Fruit fly (Drosophila melanogaster) whole organism, embryonic: ENCODE measurements around the gene BBS1.
A peak's percentile ranks its signal among the peaks of the same experiment; 100 is the strongest.

Experiments
- CG10959 ChIP-seq: fragments of 200-800 bp; sonication (Bioruptor generic); IDR thresholded peaks from 2 replicates; pipeline ENCODE4 v1.3.6; 2022; ENCODE audit warnings: missing biosample characterization, missing genetic modification characterization
- CG11504 ChIP-seq: fragments of 200-800 bp; sonication (Bioruptor generic); optimal IDR thresholded peaks from 3 replicates; lab custom pipeline; 2019; ENCODE audit warnings: missing biosample characterization, mild to moderate bottlenecking, missing genetic modification characterization, moderate library complexity
- CG12155 ChIP-seq: fragments of 200-800 bp; sonication (Bioruptor generic); optimal IDR thresholded peaks from 3 replicates; lab custom pipeline; 2016; ENCODE audit warnings: missing biosample characterization, missing genetic modification characterization
- CG13424 ChIP-seq: fragments of 200-800 bp; sonication (Bioruptor generic); optimal IDR thresholded peaks from 2 replicates; lab custom pipeline; 2019; ENCODE audit warnings: missing biosample characterization, mild to moderate bottlenecking, missing genetic modification characterization, moderate library complexity
- CG14710 ChIP-seq: fragments of 200-800 bp; sonication (Bioruptor generic); optimal IDR thresholded peaks from 3 replicates; lab custom pipeline; 2019; ENCODE audit warnings: missing biosample characterization, mild to moderate bottlenecking, missing genetic modification characterization, moderate library complexity
- CG15479 ChIP-seq: fragments of 200-800 bp; sonication (Bioruptor generic); optimal IDR thresholded peaks from 3 replicates; lab custom pipeline; 2019; ENCODE audit warnings: missing biosample characterization, mild to moderate bottlenecking, missing genetic modification characterization, moderate library complexity
- CG15601 ChIP-seq: fragments of 200-800 bp; sonication (Bioruptor generic); optimal IDR thresholded peaks from 3 replicates; lab custom pipeline; 2019; ENCODE audit warnings: missing biosample characterization, mild to moderate bottlenecking, missing genetic modification characterization, moderate library complexity
- CG1647 ChIP-seq: fragments of 200-800 bp; sonication (Bioruptor generic); optimal IDR thresholded peaks from 3 replicates; lab custom pipeline; 2016; ENCODE audit warnings: missing biosample characterization, missing genetic modification characterization
- CG17359 ChIP-seq: fragments of 200-800 bp; sonication (Bioruptor generic); optimal IDR thresholded peaks from 3 replicates; lab custom pipeline; 2018; ENCODE audit warnings: missing biosample characterization, mild to moderate bottlenecking, missing genetic modification characterization, moderate library complexity
- CG17361 ChIP-seq: fragments of 200-800 bp; sonication (Bioruptor generic); IDR thresholded peaks from 3 replicates; pipeline ENCODE4 v1.3.6; 2022; ENCODE audit warnings: missing biosample characterization, missing genetic modification characterization
- CG17612 ChIP-seq: fragments of 200-800 bp; sonication (Bioruptor generic); IDR thresholded peaks from 2 replicates; pipeline ENCODE4 v1.3.6; 2022; ENCODE audit warnings: missing biosample characterization, missing genetic modification characterization
- CG17829 ChIP-seq: fragments of 200-800 bp; optimal IDR thresholded peaks from 2 replicates; lab custom pipeline; 2019; ENCODE audit warnings: missing biosample characterization, mild to moderate bottlenecking, missing genetic modification characterization, moderate library complexity
- CG18262 ChIP-seq: fragments of 200-800 bp; optimal IDR thresholded peaks from 3 replicates; lab custom pipeline; 2019; ENCODE audit warnings: missing biosample characterization, mild to moderate bottlenecking, missing genetic modification characterization, moderate library complexity
- CG30403 ChIP-seq: fragments of 200-800 bp; sonication (Bioruptor generic); optimal IDR thresholded peaks from 3 replicates; lab custom pipeline; 2016; ENCODE audit warnings: missing biosample characterization, missing genetic modification characterization
- CG4424 ChIP-seq: fragments of 200-800 bp; sonication (Bioruptor generic); optimal IDR thresholded peaks from 3 replicates; lab custom pipeline; 2016; ENCODE audit warnings: missing biosample characterization, missing genetic modification characterization
- CG5180 ChIP-seq: fragments of 200-800 bp; sonication (Bioruptor generic); optimal IDR thresholded peaks from 3 replicates; lab custom pipeline; 2017; ENCODE audit warnings: missing biosample characterization, missing genetic modification characterization, mild to moderate bottlenecking, moderate library complexity, missing genetic modification reagents
- CG9437 ChIP-seq: fragments of 200-800 bp; sonication (Bioruptor generic); optimal IDR thresholded peaks from 2 replicates; lab custom pipeline; 2018; ENCODE audit warnings: missing biosample characterization, mild to moderate bottlenecking, missing genetic modification characterization
- CHES-1-like ChIP-seq: fragments of 200-800 bp; sonication (Bioruptor generic); optimal IDR thresholded peaks from 2 replicates; lab custom pipeline; 2016; ENCODE audit warnings: missing biosample characterization, missing genetic modification characterization
- CoRest ChIP-seq: fragments of 200-800 bp; sonication (Bioruptor generic); optimal IDR thresholded peaks from 3 replicates; lab custom pipeline; 2018; ENCODE audit warnings: missing biosample characterization, mild to moderate bottlenecking, missing genetic modification characterization, moderate library complexity
- HmgZ ChIP-seq: fragments of 200-800 bp; sonication (Bioruptor generic); optimal IDR thresholded peaks from 2 replicates; lab custom pipeline; 2018; ENCODE audit warnings: missing biosample characterization, mild to moderate bottlenecking, missing genetic modification characterization
- Kr ChIP-seq: fragments of 200-800 bp; sonication (Bioruptor generic); optimal IDR thresholded peaks from 2 replicates; lab custom pipeline; 2017; ENCODE audit warnings: missing biosample characterization, mild to moderate bottlenecking, missing genetic modification characterization
- Med ChIP-seq: fragments of 200-800 bp; sonication (Bioruptor generic); peaks from one replicate; lab custom pipeline; 2016; ENCODE audit warnings: missing biosample characterization, missing genetic modification characterization, mild to moderate bottlenecking, inconsistent platforms, moderate library complexity
- Oli ChIP-seq: fragments of 200-800 bp; sonication (Bioruptor generic); optimal IDR thresholded peaks from 2 replicates; lab custom pipeline; 2018; ENCODE audit warnings: missing biosample characterization, mild to moderate bottlenecking, missing genetic modification characterization, moderate library complexity
- Sox102F ChIP-seq: fragments of 200-800 bp; sonication (Bioruptor generic); optimal IDR thresholded peaks from 2 replicates; lab custom pipeline; 2018; ENCODE audit warnings: missing biosample characterization, mild to moderate bottlenecking, missing genetic modification characterization, moderate library complexity
- aop ChIP-seq: fragments of 200-800 bp; sonication (Bioruptor generic); IDR thresholded peaks from 2 replicates; pipeline ENCODE4 v1.3.6; 2022; ENCODE audit warnings: missing biosample characterization, missing genetic modification characterization
- az2 ChIP-seq: fragments of 200-800 bp; sonication (Bioruptor generic); optimal IDR thresholded peaks from 3 replicates; lab custom pipeline; 2016; ENCODE audit warnings: missing biosample characterization, missing genetic modification characterization
- dmrt99B ChIP-seq: fragments of 200-800 bp; sonication (Bioruptor generic); optimal IDR thresholded peaks from 2 replicates; lab custom pipeline; 2018; ENCODE audit warnings: missing biosample characterization, mild to moderate bottlenecking, missing genetic modification characterization, moderate library complexity
- gem ChIP-seq: fragments of 200-800 bp; sonication (Bioruptor generic); optimal IDR thresholded peaks from 2 replicates; lab custom pipeline; 2019; ENCODE audit warnings: missing biosample characterization, mild to moderate bottlenecking, missing genetic modification characterization, moderate library complexity
- grau ChIP-seq: fragments of 200-800 bp; optimal IDR thresholded peaks from 3 replicates; lab custom pipeline; 2019; ENCODE audit warnings: missing biosample characterization, mild to moderate bottlenecking, missing genetic modification characterization, moderate library complexity
- hbn ChIP-seq: fragments of 200-800 bp; sonication (Bioruptor generic); IDR thresholded peaks from 2 replicates; pipeline ENCODE4 v1.3.6; 2022; ENCODE audit warnings: missing biosample characterization, missing genetic modification characterization; ENCODE audit not compliant: partially characterized antibody
- lab ChIP-seq: fragments of 200-800 bp; sonication (Bioruptor generic); optimal IDR thresholded peaks from 3 replicates; lab custom pipeline; 2017; ENCODE audit warnings: missing biosample characterization, missing genetic modification characterization, mild to moderate bottlenecking, moderate library complexity, missing genetic modification reagents
- lilli ChIP-seq: fragments of 200-800 bp; sonication (Bioruptor generic); optimal IDR thresholded peaks from 3 replicates; lab custom pipeline; 2016; ENCODE audit warnings: missing biosample characterization, missing genetic modification characterization
- lola ChIP-seq, 3 experiments: fragments of >200 bp in 2 of 3; fragments of 200-800 bp in 1 of 3; sonication (Bioruptor generic) in 1 of 3; optimal IDR thresholded peaks; 2 replicates each; lab custom pipeline; 2017 to 2019; ENCODE audit warnings: missing biosample characterization in 3 of 3, missing genetic modification characterization in 3 of 3, mild to moderate bottlenecking in 1 of 3, moderate library complexity in 1 of 3
- nom ChIP-seq: fragments of 200-800 bp; sonication (Bioruptor generic); optimal IDR thresholded peaks from 2 replicates; lab custom pipeline; 2017; ENCODE audit warnings: missing biosample characterization, missing genetic modification characterization, mild to moderate bottlenecking, moderate library complexity, missing genetic modification reagents
- phol ChIP-seq: fragments of 200-800 bp; sonication (Bioruptor generic); optimal IDR thresholded peaks from 3 replicates; lab custom pipeline; 2018; ENCODE audit warnings: missing biosample characterization, mild to moderate bottlenecking, missing genetic modification characterization, moderate library complexity
- sens ChIP-seq: fragments of 200-800 bp; sonication (Bioruptor generic); peaks from one replicate; lab custom pipeline; 2016; ENCODE audit warnings: missing biosample characterization, missing genetic modification characterization
- slbo ChIP-seq: fragments of 200-800 bp; sonication (Bioruptor generic); IDR thresholded peaks from 2 replicates; pipeline ENCODE4 v1.3.6; 2022; ENCODE audit warnings: missing biosample characterization, missing genetic modification characterization
- sna ChIP-seq: fragments of 200-800 bp; sonication (Bioruptor generic); IDR thresholded peaks from 2 replicates; pipeline ENCODE4 v1.3.6; 2022; ENCODE audit warnings: missing biosample characterization, missing genetic modification characterization; ENCODE audit not compliant: partially characterized antibody
- unpg ChIP-seq: fragments of 200-800 bp; sonication (Bioruptor generic); optimal IDR thresholded peaks from 3 replicates; lab custom pipeline; 2018; ENCODE audit warnings: missing biosample characterization, mild to moderate bottlenecking, missing genetic modification characterization, moderate library complexity
- zf30C ChIP-seq: fragments of 200-800 bp; sonication (Bioruptor generic); optimal IDR thresholded peaks from 3 replicates; lab custom pipeline; 2018; ENCODE audit warnings: missing biosample characterization, mild to moderate bottlenecking, missing genetic modification characterization

The BBS1 gene

dm6 chr3L:7153634-7154033, 27.9 kb downstream of the BBS1 start (continued):
- TF ChIP-seq Sox102F (GFP tag; lab: Kevin White, UChicago) (peak; percentile 36), CG17612 (GFP tag; lab: Robert Waterston, UW) (no peak), CG5180 (no peak), CG1647 (GFP tag; lab: Kevin White, UChicago) (no peak), CG17359 (tag; lab: Kevin White, UChicago) (peak; percentile 1), CG14710 (tag; lab: Kevin White, UChicago) (peak; percentile 1), CG17361 (GFP tag; lab: Robert Waterston, UW) (0 out of 3 replicates have a peak, but pooled peaks have one; percentile 24), sens (GFP tag; lab: Kevin White, UChicago) (peak; percentile 76), dmrt99B (tag; lab: Kevin White, UChicago) (peak; percentile 39), lilli (GFP tag; lab: Kevin White, UChicago) (peak; percentile 1), Kr (no peak), CoRest (tag; lab: Kevin White, UChicago) (peak; percentile 20), HmgZ (no peak), aop (no peak), Oli (tag; lab: Kevin White, UChicago) (peak; percentile 22), CG4424 (GFP tag; lab: Kevin White, UChicago) (peak; percentile 28), zf30C (GFP tag; lab: Kevin White, UChicago) (no peak), lola (GFP tag; optimal IDR thresholded peaks at IDR 0.05; lab: Kevin White, UChicago) (peak in 1 of 3 experiments; percentile 5), phol (tag; lab: Kevin White, UChicago) (peak; percentile 23), gem (tag; lab: Kevin White, UChicago) (peak; percentile 48), unpg (GFP tag; lab: Kevin White, UChicago) (peak; percentile 18), CG10959 (GFP tag; lab: Robert Waterston, UW) (no peak), CG30403 (GFP tag; lab: Kevin White, UChicago) (peak; percentile 13), CHES-1-like (GFP tag; lab: Kevin White, UChicago) (no peak), az2 (GFP tag; lab: Kevin White, UChicago) (peak; percentile 8), CG17829 (peak; percentile 2), lab (peak; percentile 26), CG15601 (tag; lab: Kevin White, UChicago) (no peak), CG9437 (GFP tag; lab: Kevin White, UChicago) (no peak), sna (no peak), CG13424 (tag; lab: Kevin White, UChicago) (peak; percentile 9), CG18262 (peak; percentile 22), nom (GFP tag; lab: Kevin White, UChicago) (peak; percentile 44), grau (peak; percentile 24), CG11504 (tag; lab: Kevin White, UChicago) (peak; percentile 42)

dm6 chr3L:7154249-7154648, 28.5 kb downstream of the BBS1 start:
- TF ChIP-seq CG15479 (peak; percentile 69), slbo (GFP tag; lab: Robert Waterston, UW) (no peak), CG12155 (no peak), hbn (GFP tag; lab: Robert Waterston, UW) (no peak), Med (GFP tag; lab: Kevin White, UChicago) (peak; percentile 42)
